Worm (Caenorhabditis elegans) whole organism, L1 larva: Measurements from ENCODE around the gene sap-49.

Experiments used
- C34B4.2 ChIP-seq: sonication (generic microtip); optimal IDR thresholded peaks from 2 replicates; lab custom pipeline; 2017; ENCODE audit warnings: mild to moderate bottlenecking, missing genetic modification characterization, missing compliant biosample characterization
- F16B12.6 ChIP-seq: fragments of 150-350 bp; optimal IDR thresholded peaks from 2 replicates; lab custom pipeline; 2014; ENCODE audit warnings: missing biosample characterization, missing genetic modification characterization
- ama-1 ChIP-seq: fragments of 150-350 bp; optimal IDR thresholded peaks from 2 replicates; lab custom pipeline; 2014
- blmp-1 ChIP-seq: fragments of 150-350 bp; optimal IDR thresholded peaks from 2 replicates; lab custom pipeline; 2014; ENCODE audit warnings: missing biosample characterization, missing genetic modification characterization
- ceh-88 ChIP-seq: fragments of 200-800 bp; sonication (Bioruptor generic); IDR thresholded peaks from 2 replicates; pipeline ENCODE4 v1.3.6; 2022; ENCODE audit warnings: missing genetic modification characterization, missing compliant biosample characterization
- ces-1 ChIP-seq: fragments of 150-350 bp; optimal IDR thresholded peaks from 2 replicates; lab custom pipeline; 2014; ENCODE audit warnings: missing biosample characterization, missing genetic modification reagents, missing genetic modification characterization
- dsc-1 ChIP-seq: sonication (generic microtip); optimal IDR thresholded peaks from 2 replicates; lab custom pipeline; 2016; ENCODE audit warnings: mild to moderate bottlenecking, missing genetic modification characterization, missing compliant biosample characterization
- efl-3 ChIP-seq: fragments of 200-800 bp; sonication (Bioruptor generic); optimal IDR thresholded peaks from 2 replicates; lab custom pipeline; 2018; ENCODE audit warnings: mild to moderate bottlenecking, missing genetic modification characterization, missing compliant biosample characterization
- egl-13 ChIP-seq: sonication (generic microtip); optimal IDR thresholded peaks from 2 replicates; lab custom pipeline; 2016; ENCODE audit warnings: missing genotype, missing genetic modification reagents, missing genetic modification characterization, missing compliant biosample characterization
- elt-3 ChIP-seq, 6 experiments: fragments of 150-350 bp in 1 of 6; sonication (generic microtip); optimal IDR thresholded peaks; 2 replicates each; lab custom pipeline; 2017 to 2018; ENCODE audit warnings: missing biosample characterization in 6 of 6, missing genetic modification characterization in 6 of 6, inconsistent platforms in 1 of 6
- ets-5 ChIP-seq: fragments of 200-800 bp; sonication (Bioruptor generic); IDR thresholded peaks from 2 replicates; pipeline ENCODE4 v1.3.6; 2022; ENCODE audit warnings: missing genetic modification characterization, missing compliant biosample characterization
- fkh-10 ChIP-seq: sonication (generic microtip); optimal IDR thresholded peaks from 2 replicates; lab custom pipeline; 2017; ENCODE audit warnings: missing biosample characterization, missing genetic modification reagents, missing genetic modification characterization
- fkh-8 ChIP-seq: sonication (generic microtip); optimal IDR thresholded peaks from 2 replicates; lab custom pipeline; 2016; ENCODE audit warnings: mild to moderate bottlenecking, missing genetic modification characterization, missing compliant biosample characterization
- fos-1 ChIP-seq: fragments of 150-350 bp; optimal IDR thresholded peaks from 2 replicates; lab custom pipeline; 2014; ENCODE audit warnings: missing biosample characterization, missing genetic modification characterization
- grh-1 ChIP-seq: fragments of 200-800 bp; sonication (Bioruptor generic); IDR thresholded peaks from 2 replicates; pipeline ENCODE4 v1.3.6; 2022; ENCODE audit warnings: missing genetic modification reagents, missing genetic modification characterization, missing compliant biosample characterization
- hlh-4 ChIP-seq: sonication (generic microtip); optimal IDR thresholded peaks from 2 replicates; lab custom pipeline; 2016; ENCODE audit warnings: mild to moderate bottlenecking, missing genetic modification characterization, missing compliant biosample characterization
- hpl-2 ChIP-seq: fragments of 150-350 bp; optimal IDR thresholded peaks from 2 replicates; lab custom pipeline; 2014; ENCODE audit warnings: missing biosample characterization, missing genetic modification reagents, missing genetic modification characterization
- jun-1 ChIP-seq: fragments of 150-350 bp; optimal IDR thresholded peaks from 2 replicates; lab custom pipeline; 2014; ENCODE audit warnings: missing biosample characterization, missing genetic modification reagents, missing genetic modification characterization
- lin-13 ChIP-seq: fragments of 150-350 bp; optimal IDR thresholded peaks from 2 replicates; lab custom pipeline; 2014; ENCODE audit warnings: missing biosample characterization, missing genetic modification reagents, missing genetic modification characterization
- mdl-1 ChIP-seq, 2 experiments: fragments of 150-350 bp; optimal IDR thresholded peaks; 2 replicates each; lab custom pipeline; 2014 to 2017; ENCODE audit warnings: missing biosample characterization in 2 of 2, missing genetic modification characterization in 2 of 2, inconsistent platforms in 1 of 2
- nhr-19 ChIP-seq: fragments of 200-800 bp; sonication (Bioruptor generic); conservative IDR thresholded peaks from 2 replicates; pipeline ENCODE4 v1.3.6; 2022; ENCODE audit warnings: missing genetic modification characterization, missing compliant biosample characterization
- nhr-20 ChIP-seq: sonication (generic microtip); optimal IDR thresholded peaks from 2 replicates; lab custom pipeline; 2016; ENCODE audit warnings: mild to moderate bottlenecking, missing genetic modification characterization, missing compliant biosample characterization
- nhr-237 ChIP-seq: fragments of 150-350 bp; optimal IDR thresholded peaks from 2 replicates; lab custom pipeline; 2014; ENCODE audit warnings: missing biosample characterization, missing genetic modification characterization
- nhr-47 ChIP-seq: sonication (generic microtip); optimal IDR thresholded peaks from 2 replicates; lab custom pipeline; 2016; ENCODE audit warnings: mild to moderate bottlenecking, missing genetic modification characterization, moderate library complexity, missing compliant biosample characterization
- nhr-71 ChIP-seq: sonication (generic microtip); optimal IDR thresholded peaks from 2 replicates; lab custom pipeline; 2016; ENCODE audit warnings: mild to moderate bottlenecking, missing genetic modification characterization, moderate library complexity, missing compliant biosample characterization
- nhr-90 ChIP-seq: sonication (generic microtip); optimal IDR thresholded peaks from 2 replicates; lab custom pipeline; 2016; ENCODE audit warnings: mild to moderate bottlenecking, missing genetic modification characterization, missing compliant biosample characterization; ENCODE audit not compliant: poor library complexity
- pax-3 ChIP-seq: fragments of 200-800 bp; sonication (Bioruptor generic); optimal IDR thresholded peaks from 2 replicates; lab custom pipeline; 2018; ENCODE audit warnings: mild to moderate bottlenecking, missing genetic modification characterization, moderate library complexity, missing compliant biosample characterization
- pqm-1 ChIP-seq: sonication (generic microtip); optimal IDR thresholded peaks from 3 replicates; lab custom pipeline; 2017; ENCODE audit warnings: missing biosample characterization, missing genetic modification characterization
- snpc-4 ChIP-seq: fragments of 150-350 bp; optimal IDR thresholded peaks from 2 replicates; lab custom pipeline; 2014; ENCODE audit warnings: missing biosample characterization, missing genetic modification characterization
- snu-23 ChIP-seq: sonication (generic microtip); optimal IDR thresholded peaks from 2 replicates; lab custom pipeline; 2016; ENCODE audit warnings: missing genetic modification characterization, missing compliant biosample characterization
- sox-4 ChIP-seq: sonication (generic microtip); optimal IDR thresholded peaks from 2 replicates; lab custom pipeline; 2016; ENCODE audit warnings: missing genetic modification characterization, missing compliant biosample characterization
- tlp-1 ChIP-seq: fragments of 150-350 bp; optimal IDR thresholded peaks from 2 replicates; lab custom pipeline; 2014; ENCODE audit warnings: missing biosample characterization, missing genetic modification characterization
- unc-86 ChIP-seq: sonication (generic microtip); optimal IDR thresholded peaks from 2 replicates; lab custom pipeline; 2016; ENCODE audit warnings: missing genetic modification characterization, missing compliant biosample characterization
- vab-15 ChIP-seq: sonication (generic microtip); optimal IDR thresholded peaks from 2 replicates; lab custom pipeline; 2017; ENCODE audit warnings: missing genotype, mild to moderate bottlenecking, missing genetic modification characterization, missing compliant biosample characterization
- zag-1 ChIP-seq: fragments of 150-350 bp; optimal IDR thresholded peaks from 2 replicates; lab custom pipeline; 2014; ENCODE audit warnings: missing biosample characterization, missing genetic modification characterization
- ztf-4 ChIP-seq: fragments of 150-350 bp; optimal IDR thresholded peaks from 2 replicates; lab custom pipeline; 2014; ENCODE audit warnings: missing biosample characterization, missing genetic modification characterization

Gene sap-49

DNA sequence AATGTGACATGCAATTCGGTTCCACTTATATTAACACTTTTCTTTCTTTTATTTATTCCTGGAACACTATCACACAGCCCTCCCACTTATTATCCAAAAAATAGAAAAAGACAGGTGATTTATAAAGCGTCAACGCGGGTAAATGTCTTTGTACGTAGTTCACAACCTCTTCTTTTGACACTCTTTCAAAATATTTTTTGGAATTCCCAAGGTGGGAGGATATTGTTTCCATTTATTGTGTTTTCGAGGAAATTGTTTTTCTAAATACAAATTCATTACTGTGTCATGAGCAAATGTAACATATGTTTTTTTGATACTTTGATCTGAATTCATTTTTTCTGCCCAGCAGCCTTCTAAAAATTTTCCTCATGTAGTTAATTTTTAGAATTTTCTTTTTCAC lies 22.3 kb upstream of the sap-49 start:
- TF ChIP-seq nhr-71 (tag; lab: Kevin White, UChicago) (peak; percentile 41), hlh-4 (peak; percentile 52), dsc-1 (tag; lab: Kevin White, UChicago) (peak; percentile 45), nhr-47 (peak; percentile 12), fkh-8 (tag; lab: Kevin White, UChicago) (peak; percentile 54), nhr-237 (tag; lab: Kevin White, UChicago) (no peak)
- TF ChIP-seq, all 84 proteins: peak for 5

DNA sequence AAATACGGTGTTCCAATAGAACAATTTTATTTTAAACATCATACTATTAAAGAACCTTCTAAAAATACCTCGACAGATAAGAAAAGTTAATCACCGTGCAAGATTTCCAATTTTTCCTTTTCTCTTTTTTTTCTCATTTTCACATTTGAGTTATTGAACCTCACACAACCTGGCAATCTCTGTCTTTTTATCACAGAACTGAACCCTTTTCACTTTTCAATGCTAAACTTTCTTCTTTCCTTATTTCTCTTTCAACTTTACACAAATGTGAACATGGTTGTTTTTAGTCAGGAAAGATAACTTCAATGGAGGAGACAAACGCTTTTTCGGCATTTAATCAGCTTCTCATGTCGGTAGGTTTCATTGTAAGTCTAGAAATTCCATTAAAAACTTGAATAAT lies 17.3 kb upstream of the sap-49 start, which contains the start of gene T05H10.4:
Gene T05H10.4 (plus strand): TSS at position 301 of the 400 bp plus-strand sequence.
- TF ChIP-seq hpl-2 (GFP tag; lab: Kevin White, UChicago) (no peak), blmp-1 (tag; lab: Kevin White, UChicago) (peak; percentile 53), egl-13 (tag; lab: Kevin White, UChicago) (no peak)

DNA sequence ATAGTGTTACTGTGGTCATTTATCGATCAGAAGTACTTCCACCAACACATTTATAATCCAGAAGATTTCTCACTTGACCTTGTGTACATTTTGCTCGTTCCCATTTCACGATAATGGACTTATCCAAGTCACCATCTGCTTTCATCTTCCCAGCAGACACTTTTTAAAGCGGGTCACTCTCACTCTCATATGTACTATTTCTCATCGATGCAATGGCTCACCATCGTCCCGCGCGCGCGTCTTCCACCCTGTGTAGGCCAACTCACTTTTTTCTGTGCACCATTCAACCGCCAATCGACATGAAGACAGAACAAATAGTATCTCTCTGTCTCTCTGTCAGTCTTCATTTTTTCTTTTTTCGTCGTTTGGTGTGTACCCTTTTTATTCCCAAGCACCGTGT lies 16.6 kb upstream of the sap-49 start:
- TF ChIP-seq pax-3 (tag; lab: Kevin White, UChicago) (no peak), lin-13 (GFP tag; lab: Kevin White, UChicago) (no peak), snpc-4 (tag; lab: Kevin White, UChicago) (no peak), tlp-1 (tag; lab: Kevin White, UChicago) (no peak), ceh-88 (GFP tag; lab: Robert Waterston, UW) (no peak), nhr-19 (no peak), nhr-71 (tag; lab: Kevin White, UChicago) (no peak), ztf-4 (no peak), jun-1 (tag; lab: Kevin White, UChicago) (no peak), nhr-90 (no peak)

ce11 chrII:8051330-8051729 lies 15.8 kb upstream of the sap-49 start:
- no peak for TF ChIP-seq ets-5 (GFP tag; lab: Robert Waterston, UW)
- TF ChIP-seq fos-1 (tag; lab: Kevin White, UChicago), result no peak
- TF ChIP-seq ces-1, result no peak
- no peak for TF ChIP-seq ztf-4
- no peak for TF ChIP-seq mdl-1 (tag; optimal IDR thresholded peaks at IDR 0.05; lab: Kevin White, UChicago)
- TF ChIP-seq ama-1, result no peak
- no peak for TF ChIP-seq F16B12.6 (tag; lab: Kevin White, UChicago)
- TF ChIP-seq vab-15, result no peak
- no peak for TF ChIP-seq snu-23 (GFP tag; lab: Kevin White, UChicago)
- TF ChIP-seq C34B4.2 (tag; lab: Kevin White, UChicago), result no peak
- TF ChIP-seq pqm-1 (tag; lab: Kevin White, UChicago), result no peak
- TF ChIP-seq zag-1 (tag; lab: Kevin White, UChicago), result no peak
- no peak for TF ChIP-seq fkh-10 (GFP tag; lab: Kevin White, UChicago)
- no peak for TF ChIP-seq unc-86 (tag; lab: Kevin White, UChicago)
- no peak for TF ChIP-seq ceh-88 (GFP tag; lab: Robert Waterston, UW)
- TF ChIP-seq nhr-20 (tag; lab: Kevin White, UChicago), result no peak
- no peak for TF ChIP-seq sox-4 (tag; lab: Kevin White, UChicago)
- no peak for TF ChIP-seq fkh-8 (tag; lab: Kevin White, UChicago)
- no peak for TF ChIP-seq elt-3 (tag; optimal IDR thresholded peaks at IDR 0.05; lab: Kevin White, UChicago)

- no peak for TF ChIP-seq nhr-20 (tag; lab: Kevin White, UChicago)
- no peak for TF ChIP-seq grh-1
- no peak for TF ChIP-seq elt-3 (tag; optimal IDR thresholded peaks at IDR 0.05; lab: Kevin White, UChicago)
- TF ChIP-seq efl-3 (GFP tag; lab: Kevin White, UChicago), result no peak
- no peak for TF ChIP-seq snpc-4 (tag; lab: Kevin White, UChicago)
Measured at ce11 chrII:8050477-8050876, 14.9 kb upstream of the sap-49 start, which contains the start of gene mtre-1. Gene mtre-1, minus strand, starts transcription at chrII:8050577.
